Fruit fly (Drosophila melanogaster) whole organism, embryonic: ENCODE measurements around the gene Srr.

ENCODE experiments used
- B-H1 ChIP-seq: fragments of 200-800 bp; sonication (Bioruptor generic); IDR thresholded peaks from 3 replicates; pipeline ENCODE4 v1.3.6; 2022; ENCODE audit warnings: missing biosample characterization, missing genetic modification characterization
- C15 ChIP-seq: fragments of 200-800 bp; sonication (Bioruptor generic); IDR thresholded peaks from 3 replicates; pipeline ENCODE4 v1.3.6; 2022; ENCODE audit warnings: missing biosample characterization, missing genetic modification characterization
- CG10267 ChIP-seq: fragments of 200-800 bp; sonication (Bioruptor generic); optimal IDR thresholded peaks from 2 replicates; lab custom pipeline; 2018; ENCODE audit warnings: missing biosample characterization, mild to moderate bottlenecking, missing genetic modification characterization, moderate library complexity
- CG10979 ChIP-seq: fragments of 200-800 bp; sonication (Bioruptor generic); optimal IDR thresholded peaks from 2 replicates; lab custom pipeline; 2018; ENCODE audit warnings: missing biosample characterization, mild to moderate bottlenecking, missing genetic modification characterization, moderate library complexity
- CG11560 ChIP-seq: fragments of 200-800 bp; sonication (Bioruptor generic); IDR thresholded peaks from 3 replicates; pipeline ENCODE4 v1.3.6; 2022; ENCODE audit warnings: missing biosample characterization, missing genetic modification characterization
- CG11723 ChIP-seq: fragments of 200-800 bp; sonication (Bioruptor generic); optimal IDR thresholded peaks from 2 replicates; lab custom pipeline; 2017; ENCODE audit warnings: missing biosample characterization, mild to moderate bottlenecking, missing genetic modification characterization
- CG12071 ChIP-seq: fragments of 200-800 bp; sonication (Bioruptor generic); optimal IDR thresholded peaks from 3 replicates; lab custom pipeline; 2018; ENCODE audit warnings: missing biosample characterization, mild to moderate bottlenecking, missing genetic modification characterization
- CG1233 ChIP-seq: fragments of 200-800 bp; sonication (Bioruptor generic); optimal IDR thresholded peaks from 4 replicates; lab custom pipeline; 2018; ENCODE audit warnings: missing biosample characterization, mild to moderate bottlenecking, missing genetic modification characterization
- CG12942 ChIP-seq: fragments of 200-800 bp; sonication (Bioruptor generic); optimal IDR thresholded peaks from 3 replicates; lab custom pipeline; 2016; ENCODE audit warnings: missing biosample characterization, missing genetic modification characterization
- CG13894 ChIP-seq: fragments of 200-800 bp; sonication (Bioruptor generic); optimal IDR thresholded peaks from 3 replicates; lab custom pipeline; 2018; ENCODE audit warnings: missing biosample characterization, mild to moderate bottlenecking, missing genetic modification characterization, moderate library complexity
- CG16813 ChIP-seq: fragments of 200-800 bp; sonication (Bioruptor generic); IDR thresholded peaks from 3 replicates; pipeline ENCODE4 v1.3.6; 2022; ENCODE audit warnings: missing biosample characterization, missing genetic modification characterization; ENCODE audit not compliant: partially characterized antibody
- CG16863 ChIP-seq: fragments of 200-800 bp; sonication (Bioruptor generic); optimal IDR thresholded peaks from 3 replicates; lab custom pipeline; 2016; ENCODE audit warnings: missing biosample characterization, missing genetic modification characterization
- CG18011 ChIP-seq: fragments of 200-800 bp; sonication (Bioruptor generic); optimal IDR thresholded peaks from 2 replicates; lab custom pipeline; 2017; ENCODE audit warnings: missing biosample characterization, missing genetic modification characterization, mild to moderate bottlenecking, moderate library complexity, missing genotype
- CG33213 ChIP-seq: fragments of 200-800 bp; sonication (Bioruptor generic); optimal IDR thresholded peaks from 3 replicates; lab custom pipeline; 2016; ENCODE audit warnings: missing biosample characterization, missing genetic modification characterization
- CG34376 ChIP-seq: fragments of 200-800 bp; sonication (Bioruptor generic); optimal IDR thresholded peaks from 2 replicates; lab custom pipeline; 2018; ENCODE audit warnings: missing biosample characterization, mild to moderate bottlenecking, missing genetic modification characterization
- CG4328 ChIP-seq: fragments of 200-800 bp; sonication (Bioruptor generic); optimal IDR thresholded peaks from 3 replicates; lab custom pipeline; 2017; ENCODE audit warnings: missing biosample characterization, missing genetic modification reagents, missing genetic modification characterization
- CG4404 ChIP-seq: fragments of 200-800 bp; sonication (Bioruptor generic); IDR thresholded peaks from 2 replicates; pipeline ENCODE4 v1.3.6; 2022; ENCODE audit warnings: missing biosample characterization, missing genetic modification characterization
- CG4424 ChIP-seq: fragments of 200-800 bp; sonication (Bioruptor generic); optimal IDR thresholded peaks from 3 replicates; lab custom pipeline; 2016; ENCODE audit warnings: missing biosample characterization, missing genetic modification characterization
- CG4617 ChIP-seq: fragments of 200-800 bp; sonication (Bioruptor generic); optimal IDR thresholded peaks from 3 replicates; lab custom pipeline; 2016; ENCODE audit warnings: missing biosample characterization, missing genetic modification characterization, borderline replicate concordance
- CG6683 ChIP-seq: fragments of 200-800 bp; sonication (Bioruptor generic); optimal IDR thresholded peaks from 2 replicates; lab custom pipeline; 2017; ENCODE audit warnings: missing biosample characterization, mild to moderate bottlenecking, missing genetic modification characterization, missing genetic modification reagents
- CG6689 ChIP-seq: fragments of 200-800 bp; sonication (Bioruptor generic); IDR thresholded peaks from 2 replicates; pipeline ENCODE4 v1.3.6; 2022; ENCODE audit warnings: missing biosample characterization, missing genetic modification characterization
- CG7928 ChIP-seq: fragments of 200-800 bp; sonication (Bioruptor generic); optimal IDR thresholded peaks from 2 replicates; lab custom pipeline; 2017; ENCODE audit warnings: missing biosample characterization, mild to moderate bottlenecking, missing genetic modification characterization
- CG7963 ChIP-seq: fragments of 200-800 bp; sonication (Bioruptor generic); IDR thresholded peaks from 3 replicates; pipeline ENCODE4 v1.3.6; 2022; ENCODE audit warnings: missing biosample characterization, missing genetic modification characterization; ENCODE audit not compliant: partially characterized antibody
- CG7987 ChIP-seq: fragments of 200-800 bp; sonication (Bioruptor generic); optimal IDR thresholded peaks from 2 replicates; lab custom pipeline; 2018; ENCODE audit warnings: missing biosample characterization, mild to moderate bottlenecking, missing genetic modification characterization, moderate library complexity
- CG8765 ChIP-seq: fragments of 200-800 bp; sonication (Bioruptor generic); IDR thresholded peaks from 2 replicates; pipeline ENCODE4 v1.3.6; 2022; ENCODE audit warnings: missing biosample characterization, missing genetic modification characterization
- Camta ChIP-seq: fragments of 200-800 bp; sonication (Bioruptor generic); optimal IDR thresholded peaks from 2 replicates; lab custom pipeline; 2016; ENCODE audit warnings: missing biosample characterization, missing genetic modification characterization
- HLHmδ ChIP-seq: fragments of 200-800 bp; sonication (Bioruptor generic); optimal IDR thresholded peaks from 2 replicates; lab custom pipeline; 2018; ENCODE audit warnings: missing biosample characterization, mild to moderate bottlenecking, missing genetic modification characterization, moderate library complexity
- Hand ChIP-seq: fragments of 200-800 bp; sonication (Bioruptor generic); optimal IDR thresholded peaks from 2 replicates; lab custom pipeline; 2017; ENCODE audit warnings: mild to moderate bottlenecking, missing biosample characterization, missing genetic modification reagents, missing genetic modification characterization
- Hr78 ChIP-seq, 2 experiments: fragments of 200-800 bp in 1 of 2; fragments of >200 bp in 1 of 2; sonication (Bioruptor generic) in 1 of 2; optimal IDR thresholded peaks; 2 replicates each; lab custom pipeline; 2017 to 2019; ENCODE audit warnings: missing biosample characterization in 2 of 2, missing genetic modification characterization in 2 of 2, mild to moderate bottlenecking in 1 of 2, moderate library complexity in 1 of 2
- Lhr ChIP-seq: fragments of 200-800 bp; sonication (Bioruptor generic); optimal IDR thresholded peaks from 3 replicates; lab custom pipeline; 2017; ENCODE audit warnings: mild to moderate bottlenecking, missing biosample characterization, missing genetic modification reagents, missing genetic modification characterization
- Mad ChIP-seq: fragments of 200-800 bp; sonication (Bioruptor generic); optimal IDR thresholded peaks from 2 replicates; lab custom pipeline; 2016; ENCODE audit warnings: missing biosample characterization, missing genetic modification characterization
- Meics ChIP-seq: fragments of 200-800 bp; sonication (Bioruptor generic); optimal IDR thresholded peaks from 2 replicates; lab custom pipeline; 2017; ENCODE audit warnings: missing biosample characterization, mild to moderate bottlenecking, missing genetic modification characterization
- Ptx1 ChIP-seq: fragments of 200-800 bp; sonication (Bioruptor generic); IDR thresholded peaks from 2 replicates; pipeline ENCODE4 v1.3.6; 2022; ENCODE audit warnings: missing biosample characterization, missing genetic modification characterization
- Sox102F ChIP-seq: fragments of 200-800 bp; sonication (Bioruptor generic); optimal IDR thresholded peaks from 2 replicates; lab custom pipeline; 2018; ENCODE audit warnings: missing biosample characterization, mild to moderate bottlenecking, missing genetic modification characterization, moderate library complexity
- Usf ChIP-seq: fragments of 200-800 bp; sonication (Bioruptor generic); optimal IDR thresholded peaks from 2 replicates; lab custom pipeline; 2017; ENCODE audit warnings: missing genotype, missing biosample characterization, missing genetic modification characterization
- ato ChIP-seq: fragments of 200-800 bp; sonication (Bioruptor generic); IDR thresholded peaks from 2 replicates; pipeline ENCODE4 v1.3.6; 2022; ENCODE audit warnings: missing biosample characterization, missing genetic modification characterization; ENCODE audit not compliant: partially characterized antibody
- br ChIP-seq: fragments of >200 bp; optimal IDR thresholded peaks from 2 replicates; lab custom pipeline; 2017
- exex ChIP-seq: fragments of 200-800 bp; sonication (Bioruptor generic); optimal IDR thresholded peaks from 4 replicates; lab custom pipeline; 2018; ENCODE audit warnings: missing biosample characterization, mild to moderate bottlenecking, missing genetic modification characterization, moderate library complexity
- fd3F ChIP-seq: fragments of 200-800 bp; sonication (Bioruptor generic); optimal IDR thresholded peaks from 2 replicates; lab custom pipeline; 2018; ENCODE audit warnings: missing biosample characterization, mild to moderate bottlenecking, missing genetic modification characterization, moderate library complexity
- lov ChIP-seq, 2 experiments: fragments of 200-800 bp in 1 of 2; fragments of >200 bp in 1 of 2; sonication (Bioruptor generic) in 1 of 2; IDR thresholded peaks in 1 of 2; optimal IDR thresholded peaks in 1 of 2; 2 replicates in 1 of 2; 3 replicates in 1 of 2; pipeline versions ENCODE4 v1.3.6 to Lab custom; 2017 to 2022; ENCODE audit warnings: missing biosample characterization in 1 of 2, missing genetic modification characterization in 1 of 2
- nerfin-1 ChIP-seq: fragments of 200-800 bp; sonication (Bioruptor generic); optimal IDR thresholded peaks from 3 replicates; lab custom pipeline; 2019; ENCODE audit warnings: missing biosample characterization, mild to moderate bottlenecking, missing genetic modification characterization, moderate library complexity
- ranshi ChIP-seq: fragments of 200-800 bp; sonication (Bioruptor generic); IDR thresholded peaks from 2 replicates; pipeline ENCODE4 v1.3.6; 2022; ENCODE audit warnings: missing biosample characterization, missing genetic modification characterization
- run ChIP-seq: fragments of 200-800 bp; sonication (Bioruptor generic); optimal IDR thresholded peaks from 3 replicates; lab custom pipeline; 2018; ENCODE audit warnings: missing biosample characterization, mild to moderate bottlenecking, missing genetic modification characterization
- sd ChIP-seq: fragments of 200-800 bp; sonication (Bioruptor generic); optimal IDR thresholded peaks from 3 replicates; lab custom pipeline; 2018; ENCODE audit warnings: missing biosample characterization, mild to moderate bottlenecking, missing genetic modification characterization, moderate library complexity
- seq ChIP-seq: fragments of 200-800 bp; sonication (Bioruptor generic); IDR thresholded peaks from 2 replicates; pipeline ENCODE4 v1.3.6; 2022; ENCODE audit warnings: missing biosample characterization, missing genetic modification characterization
- tx ChIP-seq: fragments of 200-800 bp; sonication (Bioruptor generic); optimal IDR thresholded peaks from 2 replicates; lab custom pipeline; 2016; ENCODE audit warnings: missing biosample characterization, missing genetic modification characterization
- unpg ChIP-seq: fragments of 200-800 bp; sonication (Bioruptor generic); optimal IDR thresholded peaks from 3 replicates; lab custom pipeline; 2018; ENCODE audit warnings: missing biosample characterization, mild to moderate bottlenecking, missing genetic modification characterization, moderate library complexity
- yki ChIP-seq: fragments of >200 bp; optimal IDR thresholded peaks from 3 replicates; lab custom pipeline; 2018

Gene Srr

dm6 chr3R:9340425-9341188 lies 24.6 kb upstream of the Srr start (continued):
- TF ChIP-seq CG6689 (GFP tag; lab: Robert Waterston, UW) (peak; percentile 85), CG34376 (GFP tag; lab: Kevin White, UChicago) (no peak), Mad (GFP tag; lab: Kevin White, UChicago) (peak; percentile 20), B-H1 (GFP tag; lab: Robert Waterston, UW) (peak; percentile 55; the same call in 2 of the 3 replicates), CG8765 (GFP tag; lab: Robert Waterston, UW) (peak; percentile 40; the same call in 1 of the 2 replicates), HLHmδ (GFP tag; lab: Kevin White, UChicago) (no peak), CG1233 (GFP tag; lab: Kevin White, UChicago) (peak; percentile 92), CG7987 (GFP tag; lab: Kevin White, UChicago) (peak; percentile 83), yki (no peak), CG12071 (GFP tag; lab: Kevin White, UChicago) (peak; percentile 64), CG4328 (GFP tag; lab: Kevin White, UChicago) (peak; percentile 80), Sox102F (GFP tag; lab: Kevin White, UChicago) (peak; percentile 92), seq (GFP tag; lab: Robert Waterston, UW) (peak; percentile 74), ranshi (GFP tag; lab: Robert Waterston, UW) (0 out of 2 replicates have a peak, but pooled peaks have one; percentile 71), fd3F (GFP tag; lab: Kevin White, UChicago) (peak; percentile 89), br (no peak), exex (tag; lab: Kevin White, UChicago) (peak; percentile 65), Meics (peak; percentile 95), Lhr (GFP tag; lab: Kevin White, UChicago) (peak; percentile 59), CG16863 (GFP tag; lab: Kevin White, UChicago) (peak; percentile 68), Ptx1 (peak; percentile 84), CG4424 (GFP tag; lab: Kevin White, UChicago) (peak; percentile 89), CG4617 (GFP tag; lab: Kevin White, UChicago) (peak; percentile 31), CG4404 (peak; percentile 79), CG13894 (tag; lab: Kevin White, UChicago) (peak; percentile 88), nerfin-1 (peak; percentile 83), Hand (GFP tag; lab: Kevin White, UChicago) (peak; percentile 81), CG33213 (GFP tag; lab: Kevin White, UChicago) (peak; percentile 31), C15 (GFP tag; lab: Robert Waterston, UW) (peak; percentile 32; the same call in 1 of the 3 replicates), CG7928 (GFP tag; lab: Kevin White, UChicago) (peak; percentile 59), tx (GFP tag; lab: Kevin White, UChicago) (peak; percentile 59), run (peak; percentile 79), CG11723 (peak; percentile 80), sd (tag; lab: Kevin White, UChicago) (peak; percentile 60), lov (optimal IDR thresholded peaks at IDR 0.05; lab: Kevin White, UChicago) (no peak), lov (GFP tag; IDR thresholded peaks at IDR 0.05; lab: Robert Waterston, UW) (peak; percentile 76; the same call in 2 of the 3 replicates), CG10979 (tag; lab: Kevin White, UChicago) (peak; percentile 91), Hr78 (GFP tag; optimal IDR thresholded peaks at IDR 0.05; lab: Kevin White, UChicago) (peak in 1 of 2 experiments; percentile 69), CG7963 (GFP tag; lab: Robert Waterston, UW) (no peak), Camta (peak; percentile 51), unpg (GFP tag; lab: Kevin White, UChicago) (peak; percentile 85), Usf (peak; percentile 83), CG16813 (GFP tag; lab: Robert Waterston, UW) (no peak), CG18011 (GFP tag; lab: Kevin White, UChicago) (peak; percentile 72), CG11560 (no peak), CG6683 (GFP tag; lab: Kevin White, UChicago) (peak; percentile 79), CG12942 (GFP tag; lab: Kevin White, UChicago) (peak; percentile 87), CG10267 (peak; percentile 89), ato (no peak)
